Worm (Caenorhabditis elegans) whole organism, L1 larva: Measurements from ENCODE around the gene Y48G9A.6.

Source experiments
- C04F5.9 ChIP-seq: sonication (generic microtip); optimal IDR thresholded peaks from 2 replicates; lab custom pipeline; 2016; ENCODE audit warnings: missing genetic modification characterization, missing compliant biosample characterization
- F16B12.6 ChIP-seq: fragments of 150-350 bp; optimal IDR thresholded peaks from 2 replicates; lab custom pipeline; 2014; ENCODE audit warnings: missing biosample characterization, missing genetic modification characterization
- aly-2 ChIP-seq: fragments of 150-350 bp; optimal IDR thresholded peaks from 2 replicates; lab custom pipeline; 2014; ENCODE audit warnings: missing biosample characterization, missing genetic modification characterization
- dpl-1 ChIP-seq, 3 experiments: fragments of 150-350 bp in 2 of 3; sonication (generic microtip) in 1 of 3; optimal IDR thresholded peaks; 2 replicates each; lab custom pipeline; 2014 to 2017; ENCODE audit warnings: missing biosample characterization in 3 of 3, missing genetic modification characterization in 3 of 3, missing genetic modification reagents in 3 of 3
- dsc-1 ChIP-seq: sonication (generic microtip); optimal IDR thresholded peaks from 2 replicates; lab custom pipeline; 2016; ENCODE audit warnings: mild to moderate bottlenecking, missing genetic modification characterization, missing compliant biosample characterization
- efl-1 ChIP-seq, 4 experiments: fragments of 150-350 bp; optimal IDR thresholded peaks in 3 of 4; peaks in 1 of 4; 1 replicate in 1 of 4; 2 replicates in 3 of 4; lab custom pipeline; 2014; ENCODE audit warnings: missing biosample characterization in 2 of 4, missing genetic modification characterization in 2 of 4, missing genetic modification reagents in 2 of 4
- egl-27 ChIP-seq, 2 experiments: fragments of 150-350 bp in 1 of 2; sonication (generic microtip); optimal IDR thresholded peaks; 3 replicates each; lab custom pipeline; 2017 to 2018; ENCODE audit warnings: missing biosample characterization in 2 of 2, missing genetic modification characterization in 2 of 2, missing genetic modification reagents in 2 of 2
- elt-2 ChIP-seq: sonication (generic microtip); optimal IDR thresholded peaks from 2 replicates; lab custom pipeline; 2016; ENCODE audit warnings: missing genetic modification characterization, mild to moderate bottlenecking, inconsistent platforms, missing compliant biosample characterization, missing genetic modification reagents
- fkh-4 ChIP-seq: sonication (generic microtip); optimal IDR thresholded peaks from 2 replicates; lab custom pipeline; 2016; ENCODE audit warnings: missing compliant biosample characterization, missing genetic modification characterization, borderline replicate concordance
- hlh-17 ChIP-seq: fragments of 200-800 bp; sonication (Bioruptor generic); optimal IDR thresholded peaks from 2 replicates; lab custom pipeline; 2018; ENCODE audit warnings: missing genetic modification characterization, mild to moderate bottlenecking, missing compliant biosample characterization, moderate library complexity, borderline replicate concordance
- isw-1 ChIP-seq: fragments of 200-800 bp; sonication (Bioruptor generic); IDR thresholded peaks from 2 replicates; pipeline ENCODE4 v1.3.6; 2022; ENCODE audit warnings: missing genetic modification characterization, missing compliant biosample characterization
- lin-13 ChIP-seq: fragments of 150-350 bp; optimal IDR thresholded peaks from 2 replicates; lab custom pipeline; 2014; ENCODE audit warnings: missing biosample characterization, missing genetic modification reagents, missing genetic modification characterization
- lin-14 ChIP-seq: fragments of 200-800 bp; sonication (Bioruptor generic); optimal IDR thresholded peaks from 2 replicates; lab custom pipeline; 2018; ENCODE audit warnings: mild to moderate bottlenecking, missing genetic modification characterization, moderate library complexity, missing compliant biosample characterization
- lin-39 ChIP-seq: fragments of 150-350 bp; optimal IDR thresholded peaks from 2 replicates; lab custom pipeline; 2014; ENCODE audit warnings: missing biosample characterization, missing genetic modification reagents, missing genetic modification characterization
- lir-3 ChIP-seq: sonication (generic microtip); optimal IDR thresholded peaks from 2 replicates; lab custom pipeline; 2016; ENCODE audit warnings: mild to moderate bottlenecking, missing genetic modification characterization, moderate library complexity, missing compliant biosample characterization; ENCODE audit not compliant: poor library complexity
- mab-9 ChIP-seq: fragments of 200-800 bp; sonication (Bioruptor generic); IDR thresholded peaks from 2 replicates; pipeline ENCODE4 v1.3.6; 2022; ENCODE audit warnings: missing genetic modification reagents, missing genetic modification characterization, missing compliant biosample characterization
- mef-2 ChIP-seq: fragments of 150-350 bp; optimal IDR thresholded peaks from 2 replicates; lab custom pipeline; 2014; ENCODE audit warnings: missing biosample characterization, missing genetic modification characterization
- nhr-12 ChIP-seq: sonication (generic microtip); optimal IDR thresholded peaks from 2 replicates; lab custom pipeline; 2017; ENCODE audit warnings: missing biosample characterization, missing genetic modification characterization
- nhr-19 ChIP-seq: fragments of 200-800 bp; sonication (Bioruptor generic); conservative IDR thresholded peaks from 2 replicates; pipeline ENCODE4 v1.3.6; 2022; ENCODE audit warnings: missing genetic modification characterization, missing compliant biosample characterization
- nhr-76 ChIP-seq: sonication (generic microtip); optimal IDR thresholded peaks from 2 replicates; lab custom pipeline; 2017; ENCODE audit warnings: missing biosample characterization, missing genetic modification characterization
- pqm-1 ChIP-seq: sonication (generic microtip); optimal IDR thresholded peaks from 3 replicates; lab custom pipeline; 2017; ENCODE audit warnings: missing biosample characterization, missing genetic modification characterization
- rnt-1 ChIP-seq: sonication (generic microtip); optimal IDR thresholded peaks from 2 replicates; lab custom pipeline; 2016; ENCODE audit warnings: mild to moderate bottlenecking, missing genetic modification characterization, moderate library complexity, missing compliant biosample characterization
- skn-1 ChIP-seq: fragments of 150-350 bp; optimal IDR thresholded peaks from 2 replicates; lab custom pipeline; 2014; ENCODE audit warnings: missing biosample characterization, missing genetic modification characterization
- snpc-4 ChIP-seq: fragments of 150-350 bp; optimal IDR thresholded peaks from 2 replicates; lab custom pipeline; 2014; ENCODE audit warnings: missing biosample characterization, missing genetic modification characterization
- snu-23 ChIP-seq: sonication (generic microtip); optimal IDR thresholded peaks from 2 replicates; lab custom pipeline; 2016; ENCODE audit warnings: missing genetic modification characterization, missing compliant biosample characterization
- sptf-1 ChIP-seq: fragments of 150-350 bp; optimal IDR thresholded peaks from 2 replicates; lab custom pipeline; 2014; ENCODE audit warnings: missing biosample characterization, missing genetic modification characterization
- sup-37 ChIP-seq: fragments of 200-800 bp; sonication (Bioruptor generic); optimal IDR thresholded peaks from 2 replicates; lab custom pipeline; 2018; ENCODE audit warnings: mild to moderate bottlenecking, missing genetic modification characterization, missing compliant biosample characterization
- unc-30 ChIP-seq: sonication (generic microtip); optimal IDR thresholded peaks from 2 replicates; lab custom pipeline; 2017; ENCODE audit warnings: missing biosample characterization, missing genetic modification characterization
- unc-86 ChIP-seq: sonication (generic microtip); optimal IDR thresholded peaks from 2 replicates; lab custom pipeline; 2016; ENCODE audit warnings: missing genetic modification characterization, missing compliant biosample characterization
- unc-98 ChIP-seq: fragments of 200-800 bp; sonication (Bioruptor generic); IDR thresholded peaks from 2 replicates; pipeline ENCODE4 v1.3.6; 2022; ENCODE audit warnings: missing genetic modification characterization, missing compliant biosample characterization
- zip-4 ChIP-seq: fragments of 200-800 bp; sonication (Bioruptor generic); optimal IDR thresholded peaks from 2 replicates; lab custom pipeline; 2018; ENCODE audit warnings: mild to moderate bottlenecking, missing genetic modification characterization, moderate library complexity, missing compliant biosample characterization
- ztf-11 ChIP-seq, 2 experiments: sonication (generic microtip); optimal IDR thresholded peaks; 2 replicates each; lab custom pipeline; 2016 to 2017; ENCODE audit warnings: missing genetic modification characterization in 2 of 2, missing biosample characterization in 1 of 2, missing compliant biosample characterization in 1 of 2

Gene Y48G9A.6

DNA sequence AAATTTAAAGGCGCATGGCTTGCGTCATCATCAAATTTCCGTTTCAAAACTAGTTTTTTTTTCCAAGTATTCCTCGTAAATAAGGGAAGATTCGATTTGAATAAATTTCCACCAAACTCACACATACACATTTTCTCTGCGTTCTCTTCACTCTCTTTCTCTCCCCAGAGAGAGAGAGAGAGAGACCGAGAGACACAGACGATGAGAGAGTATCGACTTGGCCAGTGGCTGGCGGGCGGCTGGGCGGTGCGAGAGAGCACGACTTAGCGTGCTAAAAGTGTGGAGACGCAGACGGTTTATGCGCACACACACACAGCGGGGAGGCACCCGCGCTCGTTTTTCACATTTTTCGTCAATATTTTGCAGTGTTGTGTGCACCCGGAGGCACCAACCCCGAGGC lies 16.8 kb upstream of the Y48G9A.6 start (continued):
- TF ChIP-seq elt-2: peak; percentile 2

DNA sequence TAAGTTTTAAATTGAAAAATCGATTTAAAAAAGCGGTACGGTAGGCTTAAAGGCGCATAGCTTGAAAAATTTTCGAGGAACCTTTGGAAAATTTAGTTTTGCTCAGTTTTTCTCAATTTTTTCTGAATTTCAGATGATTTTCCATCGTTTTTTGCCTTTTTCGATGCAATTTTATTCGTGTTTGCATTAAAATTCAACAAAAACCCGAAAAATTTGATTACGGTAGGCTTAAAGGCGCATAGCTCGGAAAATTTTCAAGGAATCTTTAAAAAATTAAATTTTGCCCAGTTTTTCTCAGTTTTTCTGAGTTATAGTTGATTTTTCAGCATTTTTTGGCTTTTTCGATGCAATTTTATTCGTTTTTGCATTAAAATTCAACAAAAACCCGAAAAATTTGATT lies 16.3 kb upstream of the Y48G9A.6 start:
- TF ChIP-seq mab-9 (GFP tag; lab: Robert Waterston, UW) (no peak), skn-1 (tag; lab: Kevin White, UChicago) (no peak), sptf-1 (tag; lab: Kevin White, UChicago) (no peak), unc-30 (tag; lab: Kevin White, UChicago) (no peak)

DNA sequence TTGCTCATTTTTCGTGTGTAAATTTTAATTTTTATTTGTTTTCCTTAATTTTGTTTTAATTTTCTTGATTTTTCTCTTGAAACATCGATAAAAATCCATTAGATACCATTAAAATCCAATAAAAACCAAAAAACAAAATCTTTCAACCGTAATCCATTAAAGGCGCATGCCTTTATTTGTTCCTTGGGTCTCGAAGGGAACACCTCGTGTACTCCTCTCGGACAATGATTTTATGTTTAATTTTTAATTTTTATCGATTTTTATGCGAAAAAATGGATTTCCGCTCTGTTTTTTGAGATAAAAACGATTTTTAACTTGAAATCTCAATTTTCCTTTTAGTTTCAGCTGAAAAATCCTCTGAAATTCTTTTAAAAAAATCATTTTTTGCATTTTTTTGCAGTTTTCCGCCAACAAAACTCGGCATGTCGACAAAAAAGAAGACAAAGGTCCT lies 15.7 kb upstream of the Y48G9A.6 start, which contains the start of gene ppk-2:
Gene ppk-2, plus strand, starts transcription at position 401 of the 451 bp plus-strand sequence.
- no peak for TF ChIP-seq egl-27 (tag; optimal IDR thresholded peaks at IDR 0.05; lab: Kevin White, UChicago)
- TF ChIP-seq snu-23: no peak
- TF ChIP-seq aly-2: no peak
- no peak for TF ChIP-seq rnt-1 (tag; lab: Kevin White, UChicago)
- no peak for TF ChIP-seq C04F5.9 (tag; lab: Kevin White, UChicago)
- no peak for TF ChIP-seq lin-39
- no peak for TF ChIP-seq dsc-1 (tag; lab: Kevin White, UChicago)
- TF ChIP-seq isw-1 (GFP tag; lab: Robert Waterston, UW): no peak
- TF ChIP-seq lir-3 (tag; lab: Kevin White, UChicago): no peak
- no peak for TF ChIP-seq unc-98 (GFP tag; lab: Robert Waterston, UW)
- no peak for TF ChIP-seq hlh-17

DNA sequence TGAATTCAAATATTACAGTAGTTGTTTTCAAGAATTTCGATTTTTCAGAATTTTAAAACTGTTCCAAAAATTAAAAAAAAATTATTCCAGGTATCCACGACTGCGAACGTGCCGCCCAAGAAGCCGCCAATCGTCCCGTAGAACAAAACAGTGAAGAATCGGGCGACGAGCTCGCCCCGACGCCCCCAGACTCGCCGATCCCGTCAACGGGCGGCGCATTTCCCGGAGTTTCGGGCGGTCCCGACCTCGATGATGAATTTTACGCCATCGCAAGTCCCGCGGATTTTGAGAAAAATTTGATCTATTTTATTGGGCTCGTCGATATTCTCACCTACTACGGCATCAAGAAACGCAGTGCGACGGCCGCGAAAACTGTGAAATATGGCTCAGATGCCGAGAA lies 11.7 kb upstream of the Y48G9A.6 start:
- TF ChIP-seq pqm-1: no peak
- TF ChIP-seq nhr-12: no peak
- no peak for TF ChIP-seq lin-13 (GFP tag; lab: Kevin White, UChicago)
- TF ChIP-seq F16B12.6: no peak
- TF ChIP-seq mef-2 (tag; lab: Kevin White, UChicago): no peak
- TF ChIP-seq nhr-19 (GFP tag; lab: Robert Waterston, UW): no peak
- no peak for TF ChIP-seq sup-37 (GFP tag; lab: Kevin White, UChicago)
- no peak for TF ChIP-seq snpc-4 (tag; lab: Kevin White, UChicago)
- no peak for TF ChIP-seq lin-14 (GFP tag; lab: Kevin White, UChicago)
- TF ChIP-seq nhr-76 (tag; lab: Kevin White, UChicago): no peak
- TF ChIP-seq unc-86 (tag; lab: Kevin White, UChicago): no peak
- no peak for TF ChIP-seq unc-98 (GFP tag; lab: Robert Waterston, UW)
- TF ChIP-seq zip-4 (GFP tag; lab: Kevin White, UChicago): no peak
- no peak for TF ChIP-seq efl-1 (optimal IDR thresholded peaks at IDR 0.05; lab: Kevin White, UChicago)
- no peak for TF ChIP-seq efl-1 (GFP tag; optimal IDR thresholded peaks at IDR 0.05 in 1 of 2; lab: Kevin White, UChicago)
- TF ChIP-seq mab-9 (GFP tag; lab: Robert Waterston, UW): no peak

DNA sequence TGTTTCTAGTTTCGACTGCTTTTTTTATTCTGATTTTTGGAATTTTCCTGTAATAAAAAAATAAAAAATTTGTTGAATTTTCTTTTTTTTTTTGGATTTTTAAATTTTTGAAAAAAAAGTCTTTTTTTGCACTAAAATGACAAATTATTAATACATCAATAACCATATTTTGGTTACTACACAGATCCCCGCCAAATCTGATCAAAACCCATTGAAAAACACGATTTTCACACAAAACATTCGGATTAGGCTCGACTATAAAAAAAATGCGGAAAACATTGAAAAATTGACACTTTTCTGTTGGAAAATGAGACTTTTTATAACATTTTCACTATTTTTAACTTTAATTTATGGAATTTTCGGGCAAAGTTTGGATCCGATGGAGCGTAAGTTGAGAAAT lies 7.4 kb upstream of the Y48G9A.6 start, which contains the start of gene Y48G9A.7:
Gene Y48G9A.7, plus strand, starts transcription at position 301 of the 400 bp plus-strand sequence.
- TF ChIP-seq dpl-1 (GFP tag; optimal IDR thresholded peaks at IDR 0.05; lab: Kevin White, UChicago) (no peak), mab-9 (GFP tag; lab: Robert Waterston, UW) (no peak)

DNA sequence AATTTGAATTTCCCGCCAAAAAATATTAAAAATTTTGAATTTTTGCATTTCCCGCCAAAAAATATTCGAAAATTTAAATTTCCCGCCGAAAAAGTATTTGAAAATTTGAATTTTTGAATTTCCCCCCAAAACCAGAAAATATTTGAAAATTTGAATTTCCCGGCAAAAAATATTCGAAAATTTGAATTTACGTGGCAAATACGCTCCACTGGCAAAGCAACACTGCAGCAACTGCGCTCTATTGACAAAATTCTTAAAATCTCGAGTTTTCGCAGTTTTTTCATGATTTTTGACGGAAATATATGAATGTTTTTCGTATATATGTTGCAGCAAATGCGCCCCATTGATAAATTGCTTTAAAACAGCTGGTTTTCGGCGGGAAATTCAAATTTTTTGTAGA lies 6.3 kb upstream of the Y48G9A.6 start:
- TF ChIP-seq dpl-1 (GFP tag; optimal IDR thresholded peaks at IDR 0.05; lab: Kevin White, UChicago): peak in 1 of 3 experiments; percentile 4
- no peak for TF ChIP-seq ztf-11 (tag; optimal IDR thresholded peaks at IDR 0.05; lab: Kevin White, UChicago)
- TF ChIP-seq efl-1 (optimal IDR thresholded peaks at IDR 0.05; lab: Kevin White, UChicago): no peak
- TF ChIP-seq efl-1 (GFP tag; optimal IDR thresholded peaks at IDR 0.05 in 1 of 2; lab: Kevin White, UChicago): peak; percentile 42 to 46
- no peak for TF ChIP-seq fkh-4 (tag; lab: Kevin White, UChicago)
